Fruit fly (Drosophila melanogaster) whole organism, embryonic: ENCODE data around the gene CG13077.
A peak's percentile ranks its signal among the peaks of the same experiment; 100 is the strongest.

ENCODE experiments used
- Antp ChIP-seq: fragments of 200-800 bp; sonication (Bioruptor generic); optimal IDR thresholded peaks from 3 replicates; lab custom pipeline; 2016; ENCODE audit warnings: missing biosample characterization, missing genetic modification characterization
- BtbVII ChIP-seq: fragments of 200-800 bp; sonication (Bioruptor generic); optimal IDR thresholded peaks from 3 replicates; lab custom pipeline; 2017; ENCODE audit warnings: missing biosample characterization, mild to moderate bottlenecking, missing genetic modification characterization
- CG10147 ChIP-seq: fragments of 200-800 bp; sonication (Bioruptor generic); optimal IDR thresholded peaks from 2 replicates; lab custom pipeline; 2019; ENCODE audit warnings: missing biosample characterization, mild to moderate bottlenecking, missing genetic modification characterization, moderate library complexity
- CG10209 ChIP-seq: fragments of 200-800 bp; sonication (Bioruptor generic); optimal IDR thresholded peaks from 3 replicates; lab custom pipeline; 2017; ENCODE audit warnings: missing biosample characterization, mild to moderate bottlenecking, missing genetic modification characterization, missing genetic modification reagents
- CG10565 ChIP-seq: fragments of 200-800 bp; sonication (Bioruptor generic); optimal IDR thresholded peaks from 3 replicates; lab custom pipeline; 2016; ENCODE audit warnings: missing biosample characterization, mild to moderate bottlenecking, missing genetic modification characterization
- CG10979 ChIP-seq: fragments of 200-800 bp; sonication (Bioruptor generic); optimal IDR thresholded peaks from 2 replicates; lab custom pipeline; 2018; ENCODE audit warnings: missing biosample characterization, mild to moderate bottlenecking, missing genetic modification characterization, moderate library complexity
- CG12219 ChIP-seq: fragments of 200-800 bp; sonication (Bioruptor generic); optimal IDR thresholded peaks from 3 replicates; lab custom pipeline; 2018; ENCODE audit warnings: missing biosample characterization, mild to moderate bottlenecking, missing genetic modification characterization
- CG12299 ChIP-seq: fragments of 200-800 bp; sonication (Bioruptor generic); optimal IDR thresholded peaks from 2 replicates; lab custom pipeline; 2018; ENCODE audit warnings: missing biosample characterization, mild to moderate bottlenecking, missing genetic modification characterization
- CG12659 ChIP-seq: fragments of 200-800 bp; sonication (Bioruptor generic); optimal IDR thresholded peaks from 3 replicates; lab custom pipeline; 2017; ENCODE audit warnings: mild to moderate bottlenecking, missing biosample characterization, missing genetic modification reagents, missing genetic modification characterization
- CG13296 ChIP-seq: fragments of 200-800 bp; sonication (Bioruptor generic); optimal IDR thresholded peaks from 3 replicates; lab custom pipeline; 2018; ENCODE audit warnings: missing biosample characterization, mild to moderate bottlenecking, missing genetic modification characterization
- CG14050 ChIP-seq: fragments of 200-800 bp; sonication (Bioruptor generic); IDR thresholded peaks from 3 replicates; pipeline ENCODE4 v1.3.6; 2022; ENCODE audit warnings: missing biosample characterization, missing genetic modification characterization
- CG15011 ChIP-seq: fragments of 200-800 bp; sonication (Bioruptor generic); optimal IDR thresholded peaks from 3 replicates; lab custom pipeline; 2018; ENCODE audit warnings: missing biosample characterization, mild to moderate bottlenecking, missing genetic modification characterization
- CG15601 ChIP-seq: fragments of 200-800 bp; sonication (Bioruptor generic); optimal IDR thresholded peaks from 3 replicates; lab custom pipeline; 2019; ENCODE audit warnings: missing biosample characterization, mild to moderate bottlenecking, missing genetic modification characterization, moderate library complexity
- CG17612 ChIP-seq: fragments of 200-800 bp; sonication (Bioruptor generic); IDR thresholded peaks from 2 replicates; pipeline ENCODE4 v1.3.6; 2022; ENCODE audit warnings: missing biosample characterization, missing genetic modification characterization
- CG1832 ChIP-seq: fragments of 200-800 bp; sonication (Bioruptor generic); optimal IDR thresholded peaks from 2 replicates; lab custom pipeline; 2017; ENCODE audit warnings: missing biosample characterization, mild to moderate bottlenecking, missing genetic modification characterization, inconsistent platforms
- CG18619 ChIP-seq: fragments of 200-800 bp; sonication (Bioruptor generic); optimal IDR thresholded peaks from 3 replicates; lab custom pipeline; 2017; ENCODE audit warnings: missing biosample characterization, mild to moderate bottlenecking, missing genetic modification characterization
- CG2116 ChIP-seq: fragments of 200-800 bp; sonication (Bioruptor generic); optimal IDR thresholded peaks from 3 replicates; lab custom pipeline; 2018; ENCODE audit warnings: missing biosample characterization, mild to moderate bottlenecking, missing genetic modification characterization
- CG3281 ChIP-seq: fragments of 200-800 bp; sonication (Bioruptor generic); optimal IDR thresholded peaks from 3 replicates; lab custom pipeline; 2017; ENCODE audit warnings: missing biosample characterization, mild to moderate bottlenecking, missing genetic modification characterization
- CG3838 ChIP-seq: fragments of 200-800 bp; sonication (Bioruptor generic); optimal IDR thresholded peaks from 3 replicates; lab custom pipeline; 2016; ENCODE audit warnings: missing biosample characterization, missing genetic modification characterization
- CG3995 ChIP-seq: fragments of 200-800 bp; sonication (Bioruptor generic); optimal IDR thresholded peaks from 3 replicates; lab custom pipeline; 2016; ENCODE audit warnings: missing biosample characterization, missing genetic modification characterization
- CG4730 ChIP-seq: fragments of 200-800 bp; sonication (Bioruptor generic); IDR thresholded peaks from 2 replicates; pipeline ENCODE4 v1.3.6; 2022; ENCODE audit warnings: missing biosample characterization, missing genetic modification characterization
- CG7839 ChIP-seq: fragments of 200-800 bp; sonication (Bioruptor generic); optimal IDR thresholded peaks from 3 replicates; lab custom pipeline; 2018; ENCODE audit warnings: missing biosample characterization, mild to moderate bottlenecking, missing genetic modification characterization, moderate library complexity
- CG8478 ChIP-seq: fragments of >200 bp; optimal IDR thresholded peaks from 2 replicates; lab custom pipeline; 2018
- Dp ChIP-seq: fragments of 200-800 bp; sonication (Bioruptor generic); optimal IDR thresholded peaks from 2 replicates; lab custom pipeline; 2018; ENCODE audit warnings: missing biosample characterization, mild to moderate bottlenecking, missing genetic modification characterization, moderate library complexity
- HLH3B ChIP-seq: fragments of 200-800 bp; sonication (Bioruptor generic); IDR thresholded peaks from 2 replicates; pipeline ENCODE4 v1.3.6; 2022; ENCODE audit warnings: missing biosample characterization, missing genetic modification characterization
- Hand ChIP-seq: fragments of 200-800 bp; sonication (Bioruptor generic); optimal IDR thresholded peaks from 2 replicates; lab custom pipeline; 2017; ENCODE audit warnings: mild to moderate bottlenecking, missing biosample characterization, missing genetic modification reagents, missing genetic modification characterization
- HmgZ ChIP-seq: fragments of 200-800 bp; sonication (Bioruptor generic); optimal IDR thresholded peaks from 2 replicates; lab custom pipeline; 2018; ENCODE audit warnings: missing biosample characterization, mild to moderate bottlenecking, missing genetic modification characterization
- MBD-R2 ChIP-seq: fragments of 200-800 bp; sonication (Bioruptor generic); IDR thresholded peaks from 2 replicates; pipeline ENCODE4 v1.3.6; 2022; ENCODE audit warnings: missing biosample characterization, missing genetic modification characterization
- NC2β ChIP-seq: fragments of 200-800 bp; sonication (Bioruptor generic); optimal IDR thresholded peaks from 2 replicates; lab custom pipeline; 2016; ENCODE audit warnings: missing biosample characterization, missing genetic modification characterization
- Trl ChIP-seq, 3 experiments: fragments of >200 bp in 2 of 3; fragments of 200-800 bp in 1 of 3; sonication (Bioruptor generic) in 1 of 3; optimal IDR thresholded peaks; 2 replicates in 1 of 3; 3 replicates in 2 of 3; lab custom pipeline; 2016 to 2017; ENCODE audit warnings: missing biosample characterization in 1 of 3, missing genetic modification characterization in 1 of 3
- Usf ChIP-seq: fragments of 200-800 bp; sonication (Bioruptor generic); optimal IDR thresholded peaks from 2 replicates; lab custom pipeline; 2017; ENCODE audit warnings: missing genotype, missing biosample characterization, missing genetic modification characterization
- Vsx1 ChIP-seq: fragments of 200-800 bp; sonication (Bioruptor generic); optimal IDR thresholded peaks from 2 replicates; lab custom pipeline; 2017; ENCODE audit warnings: missing biosample characterization, mild to moderate bottlenecking, missing genetic modification characterization, missing genetic modification reagents
- ash1 ChIP-seq: fragments of 200-800 bp; sonication (Bioruptor generic); optimal IDR thresholded peaks from 2 replicates; lab custom pipeline; 2018; ENCODE audit warnings: missing biosample characterization, mild to moderate bottlenecking, missing genetic modification characterization
- chm ChIP-seq: fragments of 200-800 bp; sonication (Bioruptor generic); IDR thresholded peaks from 2 replicates; pipeline ENCODE4 v1.3.6; 2022; ENCODE audit warnings: missing biosample characterization, missing genetic modification characterization
- croc ChIP-seq: fragments of 200-800 bp; sonication (Bioruptor generic); conservative IDR thresholded peaks from 3 replicates; pipeline ENCODE4 v1.3.6; 2022; ENCODE audit warnings: missing biosample characterization, missing genetic modification characterization
- disco-r ChIP-seq: fragments of 200-800 bp; sonication (Bioruptor generic); optimal IDR thresholded peaks from 2 replicates; lab custom pipeline; 2016; ENCODE audit warnings: missing biosample characterization, missing genetic modification characterization
- ewg ChIP-seq: fragments of 200-800 bp; sonication (Bioruptor generic); optimal IDR thresholded peaks from 3 replicates; lab custom pipeline; 2017; ENCODE audit warnings: mild to moderate bottlenecking, missing biosample characterization, missing genetic modification reagents, missing genetic modification characterization
- ftz-f1 ChIP-seq: fragments of 200-800 bp; sonication (Bioruptor generic); optimal IDR thresholded peaks from 2 replicates; lab custom pipeline; 2016; ENCODE audit warnings: missing biosample characterization, missing genetic modification characterization
- gcm2 ChIP-seq: fragments of 200-800 bp; sonication (Bioruptor generic); optimal IDR thresholded peaks from 2 replicates; lab custom pipeline; 2016; ENCODE audit warnings: missing biosample characterization, missing genetic modification characterization
- grn ChIP-seq: fragments of 200-800 bp; sonication (Bioruptor generic); optimal IDR thresholded peaks from 3 replicates; lab custom pipeline; 2017; ENCODE audit warnings: missing biosample characterization, missing genetic modification characterization
- lov ChIP-seq, 2 experiments: fragments of 200-800 bp in 1 of 2; fragments of >200 bp in 1 of 2; sonication (Bioruptor generic) in 1 of 2; IDR thresholded peaks in 1 of 2; optimal IDR thresholded peaks in 1 of 2; 2 replicates in 1 of 2; 3 replicates in 1 of 2; pipeline versions ENCODE4 v1.3.6 to Lab custom; 2017 to 2022; ENCODE audit warnings: missing biosample characterization in 1 of 2, missing genetic modification characterization in 1 of 2
- maf-S ChIP-seq: fragments of 200-800 bp; sonication (Bioruptor generic); optimal IDR thresholded peaks from 2 replicates; lab custom pipeline; 2016; ENCODE audit warnings: missing biosample characterization, missing genetic modification characterization
- pita ChIP-seq: fragments of 200-800 bp; sonication (Bioruptor generic); optimal IDR thresholded peaks from 2 replicates; lab custom pipeline; 2017; ENCODE audit warnings: missing biosample characterization, mild to moderate bottlenecking, missing genetic modification characterization
- salm ChIP-seq: fragments of 200-800 bp; sonication (Bioruptor generic); optimal IDR thresholded peaks from 2 replicates; lab custom pipeline; 2018; ENCODE audit warnings: missing biosample characterization, mild to moderate bottlenecking, missing genetic modification characterization
- slp2 ChIP-seq: fragments of 200-800 bp; sonication (Bioruptor generic); optimal IDR thresholded peaks from 2 replicates; lab custom pipeline; 2016; ENCODE audit warnings: missing biosample characterization, missing genetic modification characterization
- tio ChIP-seq: fragments of 200-800 bp; sonication (Bioruptor generic); optimal IDR thresholded peaks from 2 replicates; lab custom pipeline; 2017; ENCODE audit warnings: missing biosample characterization, missing genetic modification characterization, inconsistent platforms
- unpg ChIP-seq: fragments of 200-800 bp; sonication (Bioruptor generic); optimal IDR thresholded peaks from 3 replicates; lab custom pipeline; 2018; ENCODE audit warnings: missing biosample characterization, mild to moderate bottlenecking, missing genetic modification characterization, moderate library complexity
- z ChIP-seq: fragments of 200-800 bp; sonication (Bioruptor generic); IDR thresholded peaks from 3 replicates; pipeline ENCODE4 v1.3.6; 2022; ENCODE audit warnings: missing biosample characterization, missing genetic modification characterization

CG13077 gene

DNA sequence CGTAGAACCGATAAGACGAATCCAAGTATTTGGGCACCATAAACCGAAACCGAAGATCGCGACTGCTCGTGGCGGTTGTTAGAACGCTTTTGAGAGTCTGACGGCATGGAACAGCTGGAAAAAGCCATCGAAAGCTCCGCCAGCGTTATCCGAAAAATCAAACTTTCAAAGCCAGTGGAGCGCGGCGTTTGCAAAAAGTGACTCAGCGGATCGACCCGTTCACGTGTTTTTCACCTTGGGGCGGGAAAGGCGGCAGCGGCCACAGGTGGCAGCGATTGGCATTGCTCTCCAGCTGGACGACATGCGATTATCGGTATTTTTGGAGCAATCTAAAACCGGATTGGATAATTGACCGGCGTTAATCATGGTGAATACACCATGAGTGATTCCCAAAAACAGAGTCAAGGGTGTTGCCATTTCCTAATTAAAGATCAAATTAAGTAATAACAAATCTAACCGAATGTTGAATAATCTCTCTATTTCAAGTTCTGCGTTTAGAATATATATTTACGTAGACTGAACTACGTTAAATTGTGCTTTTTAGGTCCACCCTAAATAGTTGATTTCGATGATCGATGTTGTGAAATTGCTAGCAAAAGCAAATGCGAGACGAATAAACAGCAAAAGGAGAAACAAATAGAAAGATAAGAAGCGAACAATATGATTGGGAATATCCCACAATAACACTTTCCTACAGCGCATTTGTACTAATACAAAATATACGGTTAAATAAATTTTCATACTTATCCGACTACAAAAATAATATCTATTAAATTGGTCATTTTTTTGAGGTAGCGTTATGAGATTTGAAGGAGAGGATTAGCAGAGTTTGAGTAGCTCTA is 18.6 kb upstream of the CG13077 start, which contains the start of gene CG10337 (continued):
- no peak for TF ChIP-seq salm
- TF ChIP-seq CG17612 = no peak
- peak; percentile 29 for TF ChIP-seq CG12219 (GFP tag; lab: Kevin White, UChicago)
- TF ChIP-seq CG14050 (GFP tag; lab: Robert Waterston, UW) = no peak
- peak; percentile 36; the same call in 1 of the 2 replicates for TF ChIP-seq HLH3B (GFP tag; lab: Robert Waterston, UW)
- no peak for TF ChIP-seq chm
- TF ChIP-seq disco-r (GFP tag; lab: Kevin White, UChicago) = peak; percentile 10
- no peak for TF ChIP-seq Usf
- peak; percentile 29 for TF ChIP-seq CG10979 (tag; lab: Kevin White, UChicago)
- peak in 1 of 2 experiments; percentile 1 for TF ChIP-seq Trl (optimal IDR thresholded peaks at IDR 0.05; lab: Kevin White, UChicago)
- TF ChIP-seq Trl (GFP tag; optimal IDR thresholded peaks at IDR 0.05; lab: Kevin White, UChicago) = no peak
- peak; percentile 69 for TF ChIP-seq CG15011 (GFP tag; lab: Kevin White, UChicago)
- TF ChIP-seq CG13296 (GFP tag; lab: Kevin White, UChicago) = peak; percentile 68
- peak; percentile 68 for TF ChIP-seq CG12659 (GFP tag; lab: Kevin White, UChicago)
- TF ChIP-seq CG2116 = peak; percentile 1
- peak; percentile 40 for TF ChIP-seq CG7839 (tag; lab: Kevin White, UChicago)
- TF ChIP-seq ewg = peak; percentile 5
- no peak for TF ChIP-seq CG3838 (GFP tag; lab: Kevin White, UChicago)
- no peak for TF ChIP-seq CG1832 (GFP tag; lab: Kevin White, UChicago)
- TF ChIP-seq HmgZ = peak; percentile 18
- no peak for TF ChIP-seq CG10565 (GFP tag; lab: Kevin White, UChicago)
- TF ChIP-seq MBD-R2 = peak; percentile 59; the same call in 1 of the 2 replicates
- TF ChIP-seq CG4730 = no peak
- TF ChIP-seq gcm2 = peak; percentile 0
- no peak for TF ChIP-seq tio (GFP tag; lab: Kevin White, UChicago)
- no peak for TF ChIP-seq Antp
- TF ChIP-seq Dp = no peak
- TF ChIP-seq slp2 (GFP tag; lab: Kevin White, UChicago) = no peak
- peak; percentile 55 for TF ChIP-seq unpg (GFP tag; lab: Kevin White, UChicago)
- no peak for TF ChIP-seq croc (GFP tag; lab: Robert Waterston, UW)
- TF ChIP-seq NC2β (GFP tag; lab: Kevin White, UChicago) = no peak
- peak; percentile 65 for TF ChIP-seq Hand
- TF ChIP-seq Vsx1 (GFP tag; lab: Kevin White, UChicago) = peak; percentile 22
- TF ChIP-seq lov (optimal IDR thresholded peaks at IDR 0.05; lab: Kevin White, UChicago) = no peak
- no peak for TF ChIP-seq lov (GFP tag; IDR thresholded peaks at IDR 0.05; lab: Robert Waterston, UW)
- peak; percentile 61 for TF ChIP-seq ftz-f1
- no peak for TF ChIP-seq pita (GFP tag; lab: Kevin White, UChicago)
- TF ChIP-seq CG18619 (GFP tag; lab: Kevin White, UChicago) = peak; percentile 37
- peak; percentile 57 for TF ChIP-seq CG12299 (tag; lab: Kevin White, UChicago)
- no peak for TF ChIP-seq CG8478 (lab: Kevin White, UChicago)
- TF ChIP-seq grn (GFP tag; lab: Kevin White, UChicago) = peak; percentile 31
- no peak for TF ChIP-seq maf-S (GFP tag; lab: Kevin White, UChicago)
- peak; percentile 83 for TF ChIP-seq CG3995 (GFP tag; lab: Kevin White, UChicago)
- peak; percentile 38 for TF ChIP-seq CG10209 (GFP tag; lab: Kevin White, UChicago)
- TF ChIP-seq CG10147 (GFP tag; lab: Kevin White, UChicago) = peak; percentile 60
- peak; percentile 34 for TF ChIP-seq CG15601
- no peak for TF ChIP-seq z
- no peak for TF ChIP-seq ash1
- peak; percentile 80 for TF ChIP-seq CG3281 (GFP tag; lab: Kevin White, UChicago)
- TF ChIP-seq BtbVII (GFP tag; lab: Kevin White, UChicago) = peak; percentile 44
